Fruit fly (Drosophila melanogaster) whole organism, embryonic: ENCODE results near the gene CG17564.

Source experiments
- Adf1 ChIP-seq: fragments of 200-800 bp; sonication (Bioruptor generic); IDR thresholded peaks from 2 replicates; pipeline ENCODE4 v1.3.6; 2022; ENCODE audit warnings: missing biosample characterization, missing genetic modification characterization
- Bteb2 ChIP-seq: fragments of 200-800 bp; sonication (Bioruptor generic); optimal IDR thresholded peaks from 2 replicates; lab custom pipeline; 2016; ENCODE audit warnings: missing biosample characterization, missing genetic modification characterization
- CG10274 ChIP-seq: fragments of 200-800 bp; sonication (Bioruptor generic); optimal IDR thresholded peaks from 3 replicates; lab custom pipeline; 2017; ENCODE audit warnings: missing biosample characterization, mild to moderate bottlenecking, missing genetic modification characterization
- CG10462 ChIP-seq: fragments of 200-800 bp; sonication (Bioruptor generic); optimal IDR thresholded peaks from 2 replicates; lab custom pipeline; 2016; ENCODE audit warnings: missing biosample characterization, missing genetic modification characterization
- CG12219 ChIP-seq: fragments of 200-800 bp; sonication (Bioruptor generic); optimal IDR thresholded peaks from 3 replicates; lab custom pipeline; 2018; ENCODE audit warnings: missing biosample characterization, mild to moderate bottlenecking, missing genetic modification characterization
- CG12299 ChIP-seq: fragments of 200-800 bp; sonication (Bioruptor generic); optimal IDR thresholded peaks from 2 replicates; lab custom pipeline; 2018; ENCODE audit warnings: missing biosample characterization, mild to moderate bottlenecking, missing genetic modification characterization
- CG1233 ChIP-seq: fragments of 200-800 bp; sonication (Bioruptor generic); optimal IDR thresholded peaks from 4 replicates; lab custom pipeline; 2018; ENCODE audit warnings: missing biosample characterization, mild to moderate bottlenecking, missing genetic modification characterization
- CG12391 ChIP-seq: fragments of 200-800 bp; sonication (Bioruptor generic); optimal IDR thresholded peaks from 3 replicates; lab custom pipeline; 2018; ENCODE audit warnings: missing biosample characterization, mild to moderate bottlenecking, missing genetic modification characterization, moderate library complexity
- CG12744 ChIP-seq: fragments of 200-800 bp; sonication (Bioruptor generic); optimal IDR thresholded peaks from 2 replicates; lab custom pipeline; 2016; ENCODE audit warnings: missing biosample characterization, missing genetic modification characterization
- CG14710 ChIP-seq: fragments of 200-800 bp; sonication (Bioruptor generic); optimal IDR thresholded peaks from 3 replicates; lab custom pipeline; 2019; ENCODE audit warnings: missing biosample characterization, mild to moderate bottlenecking, missing genetic modification characterization, moderate library complexity
- CG15269 ChIP-seq: fragments of 200-800 bp; sonication (Bioruptor generic); optimal IDR thresholded peaks from 2 replicates; lab custom pipeline; 2018; ENCODE audit warnings: missing biosample characterization, mild to moderate bottlenecking, missing genetic modification characterization, moderate library complexity
- CG15696 ChIP-seq: fragments of 200-800 bp; sonication (Bioruptor generic); optimal IDR thresholded peaks from 2 replicates; lab custom pipeline; 2019; ENCODE audit warnings: missing biosample characterization, mild to moderate bottlenecking, missing genetic modification characterization, moderate library complexity
- CG16815 ChIP-seq: fragments of 200-800 bp; sonication (Bioruptor generic); optimal IDR thresholded peaks from 3 replicates; lab custom pipeline; 2017; ENCODE audit warnings: missing biosample characterization, mild to moderate bottlenecking, missing genetic modification characterization
- CG2199 ChIP-seq: fragments of 200-800 bp; sonication (Bioruptor generic); IDR thresholded peaks from 3 replicates; pipeline ENCODE4 v1.3.6; 2022; ENCODE audit warnings: missing biosample characterization, missing genetic modification characterization
- CG31388 ChIP-seq: fragments of 200-800 bp; sonication (Bioruptor generic); optimal IDR thresholded peaks from 2 replicates; lab custom pipeline; 2016; ENCODE audit warnings: missing biosample characterization, missing genetic modification characterization
- CG34224 ChIP-seq: fragments of 200-800 bp; sonication (Bioruptor generic); IDR thresholded peaks from 3 replicates; pipeline ENCODE4 v1.3.6; 2022; ENCODE audit warnings: missing biosample characterization, missing genetic modification characterization; ENCODE audit not compliant: partially characterized antibody
- CG4730 ChIP-seq: fragments of 200-800 bp; sonication (Bioruptor generic); IDR thresholded peaks from 2 replicates; pipeline ENCODE4 v1.3.6; 2022; ENCODE audit warnings: missing biosample characterization, missing genetic modification characterization
- CG9932 ChIP-seq: fragments of 200-800 bp; sonication (Bioruptor generic); IDR thresholded peaks from 2 replicates; pipeline ENCODE4 v1.3.6; 2022; ENCODE audit warnings: missing biosample characterization, missing genetic modification characterization
- CkIIα-i1 ChIP-seq: fragments of 200-800 bp; sonication (Bioruptor generic); IDR thresholded peaks from 2 replicates; pipeline ENCODE4 v1.3.6; 2022; ENCODE audit warnings: missing biosample characterization, missing genetic modification characterization
- CoRest ChIP-seq: fragments of 200-800 bp; sonication (Bioruptor generic); optimal IDR thresholded peaks from 3 replicates; lab custom pipeline; 2018; ENCODE audit warnings: missing biosample characterization, mild to moderate bottlenecking, missing genetic modification characterization, moderate library complexity
- D ChIP-seq, 2 experiments: fragments of 200-800 bp in 1 of 2; fragments of >200 bp in 1 of 2; sonication (Bioruptor generic) in 1 of 2; optimal IDR thresholded peaks; 2 replicates in 1 of 2; 3 replicates in 1 of 2; lab custom pipeline; 2017; ENCODE audit warnings: mild to moderate bottlenecking in 1 of 2, missing biosample characterization in 1 of 2, missing genetic modification characterization in 1 of 2, missing genetic modification reagents in 1 of 2
- Dip3 ChIP-seq: fragments of 200-800 bp; sonication (Bioruptor generic); optimal IDR thresholded peaks from 3 replicates; lab custom pipeline; 2016; ENCODE audit warnings: missing biosample characterization, missing genetic modification characterization
- Doc2 ChIP-seq: fragments of 200-800 bp; sonication (Bioruptor generic); IDR thresholded peaks from 2 replicates; pipeline ENCODE4 v1.3.6; 2022; ENCODE audit warnings: missing biosample characterization, missing genetic modification characterization
- Doc3 ChIP-seq: fragments of 200-800 bp; sonication (Bioruptor generic); IDR thresholded peaks from 3 replicates; pipeline ENCODE4 v1.3.6; 2022; ENCODE audit warnings: missing biosample characterization, missing genetic modification characterization; ENCODE audit not compliant: partially characterized antibody
- Ets97D ChIP-seq: fragments of 200-800 bp; sonication (Bioruptor generic); optimal IDR thresholded peaks from 3 replicates; lab custom pipeline; 2016; ENCODE audit warnings: missing biosample characterization, missing genetic modification characterization
- Gsc ChIP-seq: fragments of 200-800 bp; sonication (Bioruptor generic); IDR thresholded peaks from 2 replicates; pipeline ENCODE4 v1.3.6; 2022; ENCODE audit warnings: missing biosample characterization, missing genetic modification characterization
- Lhr ChIP-seq: fragments of 200-800 bp; sonication (Bioruptor generic); optimal IDR thresholded peaks from 3 replicates; lab custom pipeline; 2017; ENCODE audit warnings: mild to moderate bottlenecking, missing biosample characterization, missing genetic modification reagents, missing genetic modification characterization
- Mes4 ChIP-seq: fragments of 200-800 bp; sonication (Bioruptor generic); optimal IDR thresholded peaks from 2 replicates; lab custom pipeline; 2016; ENCODE audit warnings: missing biosample characterization, missing genetic modification characterization
- NC2α ChIP-seq: fragments of 200-800 bp; sonication (Bioruptor generic); optimal IDR thresholded peaks from 2 replicates; lab custom pipeline; 2016; ENCODE audit warnings: missing biosample characterization, missing genetic modification characterization
- Side ChIP-seq: fragments of 200-800 bp; sonication (Bioruptor generic); optimal IDR thresholded peaks from 2 replicates; lab custom pipeline; 2016; ENCODE audit warnings: missing biosample characterization, missing genetic modification characterization
- Six4 ChIP-seq: fragments of 200-800 bp; sonication (Bioruptor generic); optimal IDR thresholded peaks from 2 replicates; lab custom pipeline; 2016; ENCODE audit warnings: missing biosample characterization, missing genetic modification characterization
- Sry-β ChIP-seq: fragments of 200-800 bp; sonication (Bioruptor generic); optimal IDR thresholded peaks from 2 replicates; lab custom pipeline; 2018; ENCODE audit warnings: missing biosample characterization, mild to moderate bottlenecking, missing genetic modification characterization, moderate library complexity
- Xbp1 ChIP-seq: fragments of 200-800 bp; sonication (Bioruptor generic); optimal IDR thresholded peaks from 3 replicates; lab custom pipeline; 2016; ENCODE audit warnings: missing biosample characterization, mild to moderate bottlenecking, missing genetic modification characterization
- bcd ChIP-seq: fragments of 200-800 bp; sonication (Bioruptor generic); optimal IDR thresholded peaks from 2 replicates; lab custom pipeline; 2017; ENCODE audit warnings: missing biosample characterization, mild to moderate bottlenecking, missing genetic modification characterization
- br ChIP-seq: fragments of >200 bp; optimal IDR thresholded peaks from 2 replicates; lab custom pipeline; 2017
- chif ChIP-seq, 2 experiments: fragments of 200-800 bp; sonication (Bioruptor generic); optimal IDR thresholded peaks; 3 replicates each; lab custom pipeline; 2016; ENCODE audit warnings: missing biosample characterization in 2 of 2, missing genetic modification characterization in 2 of 2
- dan ChIP-seq: fragments of 200-800 bp; sonication (Bioruptor generic); IDR thresholded peaks from 2 replicates; pipeline ENCODE4 v1.3.6; 2022; ENCODE audit warnings: missing biosample characterization, missing genetic modification characterization
- dimm ChIP-seq: fragments of 200-800 bp; sonication (Bioruptor generic); IDR thresholded peaks from 2 replicates; pipeline ENCODE4 v1.3.6; 2022; ENCODE audit warnings: missing biosample characterization, missing genetic modification characterization
- esg ChIP-seq: fragments of 200-800 bp; sonication (Bioruptor generic); conservative IDR thresholded peaks from 2 replicates; pipeline ENCODE4 v1.3.6; 2022; ENCODE audit warnings: missing biosample characterization, missing genetic modification characterization
- ewg ChIP-seq: fragments of 200-800 bp; sonication (Bioruptor generic); optimal IDR thresholded peaks from 3 replicates; lab custom pipeline; 2017; ENCODE audit warnings: mild to moderate bottlenecking, missing biosample characterization, missing genetic modification reagents, missing genetic modification characterization
- fd64A ChIP-seq: fragments of 200-800 bp; sonication (Bioruptor generic); optimal IDR thresholded peaks from 3 replicates; lab custom pipeline; 2018; ENCODE audit warnings: missing biosample characterization, mild to moderate bottlenecking, missing genetic modification characterization
- grn ChIP-seq: fragments of 200-800 bp; sonication (Bioruptor generic); optimal IDR thresholded peaks from 3 replicates; lab custom pipeline; 2017; ENCODE audit warnings: missing biosample characterization, missing genetic modification characterization
- h ChIP-seq: fragments of >200 bp; optimal IDR thresholded peaks from 2 replicates; lab custom pipeline; 2017
- kah ChIP-seq: fragments of 200-800 bp; sonication (Bioruptor generic); optimal IDR thresholded peaks from 2 replicates; lab custom pipeline; 2018; ENCODE audit warnings: missing biosample characterization, mild to moderate bottlenecking, missing genetic modification characterization
- mirr ChIP-seq: fragments of 200-800 bp; sonication (Bioruptor generic); optimal IDR thresholded peaks from 3 replicates; lab custom pipeline; 2018; ENCODE audit warnings: missing biosample characterization, mild to moderate bottlenecking, missing genetic modification characterization
- nau ChIP-seq: fragments of 200-800 bp; sonication (Bioruptor generic); optimal IDR thresholded peaks from 3 replicates; lab custom pipeline; 2017; ENCODE audit warnings: missing biosample characterization, mild to moderate bottlenecking, missing genetic modification characterization, missing genetic modification reagents
- pho ChIP-seq: fragments of 200-800 bp; sonication (Bioruptor generic); optimal IDR thresholded peaks from 2 replicates; lab custom pipeline; 2016; ENCODE audit warnings: missing biosample characterization, missing genetic modification characterization
- sisA ChIP-seq: fragments of 200-800 bp; sonication (Bioruptor generic); IDR thresholded peaks from 2 replicates; pipeline ENCODE4 v1.3.6; 2022; ENCODE audit warnings: missing biosample characterization, missing genetic modification characterization
- slou ChIP-seq: fragments of 200-800 bp; sonication (Bioruptor generic); optimal IDR thresholded peaks from 3 replicates; lab custom pipeline; 2016; ENCODE audit warnings: missing biosample characterization, missing genetic modification characterization
- ssp ChIP-seq: fragments of 200-800 bp; sonication (Bioruptor generic); IDR thresholded peaks from 2 replicates; pipeline ENCODE4 v1.3.6; 2022; ENCODE audit warnings: missing biosample characterization, missing genetic modification characterization
- unpg ChIP-seq: fragments of 200-800 bp; sonication (Bioruptor generic); optimal IDR thresholded peaks from 3 replicates; lab custom pipeline; 2018; ENCODE audit warnings: missing biosample characterization, mild to moderate bottlenecking, missing genetic modification characterization, moderate library complexity
- vnd ChIP-seq: fragments of 200-800 bp; sonication (Bioruptor generic); IDR thresholded peaks from 3 replicates; pipeline ENCODE4 v1.3.6; 2022; ENCODE audit warnings: missing biosample characterization, missing genetic modification characterization; ENCODE audit not compliant: partially characterized antibody

The CG17564 gene

DNA sequence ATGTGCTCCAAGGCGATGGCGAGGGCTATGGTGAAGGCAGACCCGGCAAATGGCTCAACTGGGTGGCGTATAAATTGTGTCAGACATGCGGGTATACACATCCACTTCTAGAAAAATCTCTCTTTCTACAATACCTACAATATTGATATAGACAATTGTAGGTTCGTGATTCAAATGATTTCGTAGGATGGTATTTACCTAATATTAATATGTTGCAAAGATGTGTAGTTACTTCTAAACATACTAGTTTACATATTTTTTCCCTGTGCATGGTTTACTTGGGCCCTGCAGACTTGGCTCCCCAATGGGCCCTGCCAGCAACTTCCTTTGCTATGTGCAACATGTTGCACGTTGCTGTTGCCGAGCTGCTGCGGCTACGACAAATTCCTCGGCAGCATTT is 42.3 kb upstream of the CG17564 start (continued):
- no peak for TF ChIP-seq nau (GFP tag; lab: Kevin White, UChicago)
- TF ChIP-seq CG10462, result no peak
- TF ChIP-seq sisA (GFP tag; lab: Robert Waterston, UW), result no peak
- TF ChIP-seq CG31388 (GFP tag; lab: Kevin White, UChicago), result no peak
- no peak for TF ChIP-seq vnd
- no peak for TF ChIP-seq mirr (GFP tag; lab: Kevin White, UChicago)
- no peak for TF ChIP-seq D (optimal IDR thresholded peaks at IDR 0.05; lab: Kevin White, UChicago)
- TF ChIP-seq D (GFP tag; optimal IDR thresholded peaks at IDR 0.05; lab: Kevin White, UChicago), result peak; percentile 62
- no peak for TF ChIP-seq CG9932 (GFP tag; lab: Robert Waterston, UW)
- TF ChIP-seq Sry-β, result no peak
- TF ChIP-seq kah (GFP tag; lab: Kevin White, UChicago), result no peak
- no peak for TF ChIP-seq Doc2 (GFP tag; lab: Robert Waterston, UW)
- no peak for TF ChIP-seq br
- TF ChIP-seq Six4 (GFP tag; lab: Kevin White, UChicago), result peak; percentile 46
- TF ChIP-seq Doc3 (GFP tag; lab: Robert Waterston, UW), result no peak
- TF ChIP-seq CG15269 (tag; lab: Kevin White, UChicago), result no peak
- TF ChIP-seq dimm (GFP tag; lab: Robert Waterston, UW), result no peak
- no peak for TF ChIP-seq ewg
- no peak for TF ChIP-seq ssp (GFP tag; lab: Robert Waterston, UW)
- TF ChIP-seq CkIIα-i1 (GFP tag; lab: Robert Waterston, UW), result no peak
- TF ChIP-seq esg (GFP tag; lab: Robert Waterston, UW), result 0 out of 2 replicates have a peak, but pooled peaks have one; percentile 13
- no peak for TF ChIP-seq dan (GFP tag; lab: Robert Waterston, UW)
- peak; percentile 45 for TF ChIP-seq CG12219 (GFP tag; lab: Kevin White, UChicago)
- TF ChIP-seq CG12299 (tag; lab: Kevin White, UChicago), result no peak
- TF ChIP-seq CG2199 (GFP tag; lab: Robert Waterston, UW), result no peak
- peak; percentile 38 for TF ChIP-seq CG1233 (GFP tag; lab: Kevin White, UChicago)
- no peak for TF ChIP-seq bcd (GFP tag; lab: Kevin White, UChicago)
- no peak for TF ChIP-seq Gsc (GFP tag; lab: Robert Waterston, UW)
- TF ChIP-seq CG15696 (tag; lab: Kevin White, UChicago), result peak; percentile 15
- TF ChIP-seq Ets97D (GFP tag; lab: Kevin White, UChicago), result no peak
- TF ChIP-seq CG4730 (GFP tag; lab: Robert Waterston, UW), result no peak
- peak; percentile 53 for TF ChIP-seq CG16815 (GFP tag; lab: Kevin White, UChicago)
- TF ChIP-seq Xbp1 (GFP tag; lab: Kevin White, UChicago), result peak; percentile 62
- TF ChIP-seq CG12744 (GFP tag; lab: Kevin White, UChicago), result no peak
- TF ChIP-seq Bteb2 (GFP tag; lab: Kevin White, UChicago), result no peak
- TF ChIP-seq grn (GFP tag; lab: Kevin White, UChicago), result no peak
- TF ChIP-seq Side (GFP tag; lab: Kevin White, UChicago), result no peak
- no peak for TF ChIP-seq CG10274 (GFP tag; lab: Kevin White, UChicago)
- TF ChIP-seq Mes4 (GFP tag; lab: Kevin White, UChicago), result no peak
- TF ChIP-seq pho (GFP tag; lab: Kevin White, UChicago), result no peak
- no peak for TF ChIP-seq Adf1
- TF ChIP-seq Lhr (GFP tag; lab: Kevin White, UChicago), result peak; percentile 37
- peak; percentile 60 for TF ChIP-seq CG12391 (tag; lab: Kevin White, UChicago)
- TF ChIP-seq chif (GFP tag; optimal IDR thresholded peaks at IDR 0.05; lab: Kevin White, UChicago), result peak; percentile 5 to 59
- no peak for TF ChIP-seq NC2α (GFP tag; lab: Kevin White, UChicago)
- no peak for TF ChIP-seq h (lab: Kevin White, UChicago)
- TF ChIP-seq unpg (GFP tag; lab: Kevin White, UChicago), result peak; percentile 68
- no peak for TF ChIP-seq CG34224 (GFP tag; lab: Robert Waterston, UW)
- peak; percentile 37 for TF ChIP-seq CoRest (tag; lab: Kevin White, UChicago)
- TF ChIP-seq slou (GFP tag; lab: Kevin White, UChicago), result no peak
- TF ChIP-seq CG14710 (tag; lab: Kevin White, UChicago), result peak; percentile 55
- TF ChIP-seq fd64A (GFP tag; lab: Kevin White, UChicago), result peak; percentile 20
- no peak for TF ChIP-seq Dip3 (GFP tag; lab: Kevin White, UChicago)
